Worm (Caenorhabditis elegans) whole organism, L3 larva: Measurements from ENCODE around the gene Y119D3B.14.

Experiments used
- R02D3.7 ChIP-seq: fragments of 150-350 bp; optimal IDR thresholded peaks from 2 replicates; lab custom pipeline; 2014; ENCODE audit warnings: missing biosample characterization, missing genetic modification characterization
- ama-1 ChIP-seq: fragments of 150-350 bp; optimal IDR thresholded peaks from 2 replicates; lab custom pipeline; 2018
- ceh-16 ChIP-seq: sonication (generic microtip); optimal IDR thresholded peaks from 2 replicates; lab custom pipeline; 2017; ENCODE audit warnings: missing biosample characterization, missing genetic modification characterization
- ceh-28 ChIP-seq: fragments of 150-350 bp; optimal IDR thresholded peaks from 2 replicates; lab custom pipeline; 2014; ENCODE audit warnings: missing biosample characterization, missing genetic modification reagents, missing genetic modification characterization
- ceh-82 ChIP-seq: fragments of 150-350 bp; optimal IDR thresholded peaks from 2 replicates; lab custom pipeline; 2014; ENCODE audit warnings: missing biosample characterization, missing genetic modification characterization
- daf-12 ChIP-seq: fragments of 150-350 bp; optimal IDR thresholded peaks from 2 replicates; lab custom pipeline; 2014; ENCODE audit warnings: missing biosample characterization, missing genetic modification reagents, missing genetic modification characterization
- egl-27 ChIP-seq: sonication (generic microtip); optimal IDR thresholded peaks from 4 replicates; lab custom pipeline; 2017; ENCODE audit warnings: missing biosample characterization, missing genetic modification reagents, missing genetic modification characterization
- egl-5 ChIP-seq: fragments of 150-350 bp; optimal IDR thresholded peaks from 2 replicates; lab custom pipeline; 2017; ENCODE audit warnings: missing biosample characterization, missing genetic modification reagents, missing genetic modification characterization, inconsistent platforms
- elt-1 ChIP-seq: fragments of 150-350 bp; optimal IDR thresholded peaks from 2 replicates; lab custom pipeline; 2014; ENCODE audit warnings: missing biosample characterization, missing genetic modification characterization
- elt-2 ChIP-seq: sonication (generic microtip); optimal IDR thresholded peaks from 2 replicates; lab custom pipeline; 2016; ENCODE audit warnings: missing genetic modification reagents, mild to moderate bottlenecking, missing genetic modification characterization, missing compliant biosample characterization
- elt-3 ChIP-seq, 3 experiments: fragments of 150-350 bp in 1 of 3; sonication (generic microtip) in 2 of 3; optimal IDR thresholded peaks; 2 replicates in 2 of 3; 4 replicates in 1 of 3; lab custom pipeline; 2014 to 2017; ENCODE audit warnings: missing biosample characterization in 3 of 3, missing genetic modification characterization in 3 of 3
- fkh-10 ChIP-seq: sonication (generic microtip); optimal IDR thresholded peaks from 2 replicates; lab custom pipeline; 2017; ENCODE audit warnings: missing biosample characterization, missing genetic modification reagents, missing genetic modification characterization
- fkh-2 ChIP-seq: fragments of 150-350 bp; optimal IDR thresholded peaks from 2 replicates; lab custom pipeline; 2014; ENCODE audit warnings: missing biosample characterization, missing genetic modification reagents, missing genetic modification characterization
- fos-1 ChIP-seq: fragments of 150-350 bp; optimal IDR thresholded peaks from 2 replicates; lab custom pipeline; 2014; ENCODE audit warnings: missing biosample characterization, missing genetic modification characterization
- hmg-11 ChIP-seq: sonication (generic microtip); optimal IDR thresholded peaks from 2 replicates; lab custom pipeline; 2016; ENCODE audit warnings: missing genetic modification characterization, missing compliant biosample characterization
- jun-1 ChIP-seq: fragments of 150-350 bp; optimal IDR thresholded peaks from 2 replicates; lab custom pipeline; 2014; ENCODE audit warnings: missing biosample characterization, missing genetic modification reagents, missing genetic modification characterization
- lin-15B ChIP-seq: fragments of 150-350 bp; optimal IDR thresholded peaks from 2 replicates; lab custom pipeline; 2014; ENCODE audit warnings: missing biosample characterization, missing genetic modification characterization
- lin-39 ChIP-seq: fragments of 150-350 bp; optimal IDR thresholded peaks from 2 replicates; lab custom pipeline; 2018; ENCODE audit warnings: missing biosample characterization, missing genetic modification reagents, missing genetic modification characterization
- lsy-12 ChIP-seq: sonication (generic microtip); optimal IDR thresholded peaks from 2 replicates; lab custom pipeline; 2016; ENCODE audit warnings: mild to moderate bottlenecking, missing genetic modification characterization, missing compliant biosample characterization
- nfya-1 ChIP-seq: sonication (generic microtip); optimal IDR thresholded peaks from 2 replicates; lab custom pipeline; 2017; ENCODE audit warnings: missing genetic modification characterization, mild to moderate bottlenecking, missing compliant biosample characterization, antibody characterized with exemption, moderate library complexity; ENCODE audit not compliant: insufficient read depth
- nhr-11 ChIP-seq: fragments of 150-350 bp; optimal IDR thresholded peaks from 2 replicates; lab custom pipeline; 2014; ENCODE audit warnings: missing biosample characterization, missing genetic modification characterization
- nhr-12 ChIP-seq: fragments of 150-350 bp; optimal IDR thresholded peaks from 2 replicates; lab custom pipeline; 2014; ENCODE audit warnings: missing biosample characterization, missing genetic modification characterization
- nhr-23 ChIP-seq: fragments of 150-350 bp; optimal IDR thresholded peaks from 2 replicates; lab custom pipeline; 2014; ENCODE audit warnings: missing biosample characterization, missing genetic modification reagents, missing genetic modification characterization
- nhr-237 ChIP-seq: fragments of 150-350 bp; optimal IDR thresholded peaks from 2 replicates; lab custom pipeline; 2014; ENCODE audit warnings: missing biosample characterization, missing genetic modification characterization
- nhr-25 ChIP-seq: sonication (generic microtip); optimal IDR thresholded peaks from 2 replicates; lab custom pipeline; 2017; ENCODE audit warnings: missing biosample characterization, missing genetic modification characterization
- nhr-43 ChIP-seq: sonication (generic microtip); optimal IDR thresholded peaks from 2 replicates; lab custom pipeline; 2016; ENCODE audit warnings: mild to moderate bottlenecking, missing genetic modification characterization, missing compliant biosample characterization; ENCODE audit not compliant: poor library complexity, severe bottlenecking
- nhr-67 ChIP-seq: fragments of 150-350 bp; optimal IDR thresholded peaks from 2 replicates; lab custom pipeline; 2014; ENCODE audit warnings: missing biosample characterization, missing genetic modification characterization
- nhr-76 ChIP-seq: fragments of 150-350 bp; sonication (generic microtip); optimal IDR thresholded peaks from 5 replicates; lab custom pipeline; 2014; ENCODE audit warnings: missing biosample characterization, missing genetic modification characterization
- nhr-77 ChIP-seq: fragments of 150-350 bp; optimal IDR thresholded peaks from 2 replicates; lab custom pipeline; 2014; ENCODE audit warnings: missing biosample characterization, missing genetic modification characterization
- pha-4 ChIP-seq: fragments of 150-350 bp; optimal IDR thresholded peaks from 2 replicates; lab custom pipeline; 2014; ENCODE audit warnings: missing biosample characterization, missing genetic modification reagents, missing genetic modification characterization
- pqm-1 ChIP-seq: fragments of 150-350 bp; optimal IDR thresholded peaks from 2 replicates; lab custom pipeline; 2017; ENCODE audit warnings: missing biosample characterization, missing genetic modification characterization, inconsistent platforms
- snpc-4 ChIP-seq: fragments of 150-350 bp; optimal IDR thresholded peaks from 2 replicates; lab custom pipeline; 2014; ENCODE audit warnings: missing biosample characterization, missing genetic modification characterization
- tbx-2 ChIP-seq: sonication (generic microtip); optimal IDR thresholded peaks from 2 replicates; lab custom pipeline; 2016; ENCODE audit warnings: mild to moderate bottlenecking, missing genetic modification characterization, missing compliant biosample characterization
- unc-62 ChIP-seq: fragments of 150-350 bp; sonication (generic microtip); optimal IDR thresholded peaks from 4 replicates; lab custom pipeline; 2014; ENCODE audit warnings: missing biosample characterization, missing genetic modification reagents, missing genetic modification characterization
- zag-1 ChIP-seq: fragments of 150-350 bp; optimal IDR thresholded peaks from 2 replicates; lab custom pipeline; 2014; ENCODE audit warnings: missing biosample characterization, missing genetic modification characterization
- ztf-11 ChIP-seq: fragments of 150-350 bp; optimal IDR thresholded peaks from 2 replicates; lab custom pipeline; 2014; ENCODE audit warnings: missing biosample characterization, missing genetic modification characterization
- ztf-4 ChIP-seq: fragments of 150-350 bp; optimal IDR thresholded peaks from 2 replicates; lab custom pipeline; 2014; ENCODE audit warnings: missing biosample characterization, missing genetic modification characterization

Gene Y119D3B.14

DNA sequence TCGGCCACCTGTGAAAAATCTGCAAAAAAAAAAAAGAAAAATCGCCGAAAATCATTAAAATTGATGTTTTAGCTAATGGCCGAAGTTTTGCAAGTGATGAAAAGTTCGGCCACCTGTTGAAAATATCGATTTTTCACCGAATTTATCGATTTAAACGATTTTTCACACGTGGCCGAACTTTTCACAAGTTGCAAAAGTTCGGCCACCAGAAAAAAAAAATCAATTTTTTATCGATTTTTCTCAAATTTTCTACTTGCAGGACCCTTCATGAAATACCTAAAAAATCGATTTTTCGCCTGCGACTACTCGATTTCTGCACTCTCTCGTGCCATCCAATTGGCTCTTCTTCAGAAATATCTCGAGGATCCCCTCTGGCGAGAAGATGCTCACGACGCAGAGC lies 17.0 kb upstream of the Y119D3B.14 start:
- TF ChIP-seq ceh-28 (tag; lab: Kevin White, UChicago): peak; percentile 62
- no peak for TF ChIP-seq nfya-1 (tag; lab: Kevin White, UChicago)
- TF ChIP-seq nhr-12 (tag; lab: Kevin White, UChicago): no peak
- TF ChIP-seq, all 47 proteins: peak for 1

DNA sequence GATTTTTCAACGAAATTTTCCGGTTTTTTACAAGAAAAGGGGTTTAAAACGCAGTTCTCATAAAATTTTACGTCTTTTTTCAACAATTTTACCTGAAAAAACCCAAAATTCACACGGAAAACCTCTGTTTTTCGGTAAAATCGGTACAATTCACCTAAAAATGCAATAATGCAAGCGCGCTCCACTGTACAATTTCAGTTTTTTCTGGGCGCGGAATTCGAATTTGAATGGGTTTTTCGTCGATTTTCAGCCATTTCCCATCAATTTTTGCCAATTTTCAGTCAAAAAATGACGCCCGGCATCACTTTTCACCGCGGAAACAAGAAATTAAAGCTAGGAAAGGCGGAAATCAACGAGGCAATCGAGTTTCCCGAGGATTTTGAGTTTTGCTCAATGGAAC lies 14.2 kb upstream of the Y119D3B.14 start, which contains the start of gene orc-3:
Gene orc-3 (plus strand): TSS at position 282 of the 400 bp plus-strand sequence.
- TF ChIP-seq fkh-2 (tag; lab: Kevin White, UChicago) (no peak), nfya-1 (tag; lab: Kevin White, UChicago) (peak; percentile 6), pha-4 (tag; lab: Kevin White, UChicago) (peak; percentile 32), lin-39 (tag; lab: Kevin White, UChicago) (no peak), elt-3 (tag; optimal IDR thresholded peaks at IDR 0.05; lab: Kevin White, UChicago) (no peak), nhr-12 (tag; lab: Kevin White, UChicago) (no peak), nhr-67 (tag; lab: Kevin White, UChicago) (no peak), nhr-25 (tag; lab: Kevin White, UChicago) (peak; percentile 9), hmg-11 (tag; lab: Kevin White, UChicago) (peak; percentile 24), ama-1 (no peak), snpc-4 (tag; lab: Kevin White, UChicago) (no peak), nhr-76 (no peak), ztf-4 (tag; lab: Kevin White, UChicago) (no peak), lin-15B (tag; lab: Kevin White, UChicago) (peak; percentile 67), egl-5 (tag; lab: Kevin White, UChicago) (peak; percentile 61)

DNA sequence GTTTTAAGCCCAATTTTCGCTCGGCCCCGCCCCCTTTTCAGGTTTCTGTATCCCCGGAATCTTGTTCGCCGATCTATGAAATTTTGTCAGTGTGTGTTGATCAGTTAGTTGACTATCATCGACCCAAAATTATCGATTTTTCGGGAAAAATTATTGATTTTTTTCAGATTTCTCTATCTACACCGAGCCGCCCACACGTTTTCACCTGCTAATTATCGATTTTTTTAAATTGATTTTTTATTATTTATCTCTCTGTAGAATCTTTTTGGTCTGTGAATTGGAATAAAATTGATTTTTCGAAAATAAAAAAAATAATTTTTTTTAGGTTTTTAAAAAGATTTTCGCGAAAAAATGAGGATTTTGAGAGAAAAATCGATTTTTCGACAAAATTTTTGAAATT lies 13.4 kb upstream of the Y119D3B.14 start:
- no peak for TF ChIP-seq nhr-43 (tag; lab: Kevin White, UChicago)
- TF ChIP-seq nhr-12 (tag; lab: Kevin White, UChicago): no peak
- TF ChIP-seq ceh-28 (tag; lab: Kevin White, UChicago): peak; percentile 83

DNA sequence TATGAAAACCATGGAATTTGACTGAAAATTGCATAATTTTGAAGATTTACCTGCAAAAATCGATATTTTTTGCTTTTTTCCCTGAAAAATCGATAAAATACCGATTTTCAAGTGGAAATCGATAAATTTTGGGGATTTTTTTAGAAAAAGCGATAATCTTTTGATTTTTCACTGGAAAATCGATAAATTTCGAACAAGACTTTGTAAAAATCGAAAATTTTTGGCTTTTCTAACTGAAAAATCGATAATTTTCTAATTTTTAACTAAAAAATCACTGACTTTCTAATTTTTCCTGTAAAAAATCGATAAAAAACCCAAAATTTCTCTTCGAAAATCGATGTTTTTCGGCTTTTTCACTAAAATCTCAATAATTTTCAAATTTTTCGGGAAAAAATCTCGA lies 12.7 kb upstream of the Y119D3B.14 start:
- TF ChIP-seq zag-1 (tag; lab: Kevin White, UChicago) (no peak), pqm-1 (tag; lab: Kevin White, UChicago) (no peak), nhr-77 (no peak), lsy-12 (no peak), ceh-28 (tag; lab: Kevin White, UChicago) (peak; percentile 81)
- TF ChIP-seq, all 47 proteins: peak for 1

DNA sequence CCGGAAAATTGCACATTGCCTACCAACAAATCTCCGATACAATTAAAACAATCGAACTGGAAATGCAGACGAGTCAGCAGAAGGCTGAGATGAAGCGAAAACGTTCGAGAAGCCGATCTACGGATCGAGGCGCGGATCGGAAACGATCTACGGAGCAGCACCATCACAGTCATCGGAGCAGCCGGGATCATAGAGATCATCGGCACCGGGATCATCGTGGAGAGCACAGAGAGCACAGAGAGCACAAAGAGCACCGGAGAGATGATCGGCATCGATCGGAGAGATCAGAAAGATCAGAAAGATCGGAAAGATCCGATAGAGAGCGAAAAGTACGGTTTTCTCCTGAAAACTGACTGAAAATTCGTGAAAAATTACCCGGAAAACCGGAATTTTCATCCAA lies 11.8 kb upstream of the Y119D3B.14 start:
- TF ChIP-seq egl-27: no peak
- no peak for TF ChIP-seq zag-1 (tag; lab: Kevin White, UChicago)
- no peak for TF ChIP-seq ceh-82 (tag; lab: Kevin White, UChicago)
- no peak for TF ChIP-seq egl-5 (tag; lab: Kevin White, UChicago)
- no peak for TF ChIP-seq fos-1 (tag; lab: Kevin White, UChicago)
- TF ChIP-seq nhr-76: no peak
- TF ChIP-seq fkh-10 (GFP tag; lab: Kevin White, UChicago): no peak
- no peak for TF ChIP-seq nhr-67 (tag; lab: Kevin White, UChicago)
- no peak for TF ChIP-seq nhr-23
- no peak for TF ChIP-seq ztf-11 (tag; lab: Kevin White, UChicago)

DNA sequence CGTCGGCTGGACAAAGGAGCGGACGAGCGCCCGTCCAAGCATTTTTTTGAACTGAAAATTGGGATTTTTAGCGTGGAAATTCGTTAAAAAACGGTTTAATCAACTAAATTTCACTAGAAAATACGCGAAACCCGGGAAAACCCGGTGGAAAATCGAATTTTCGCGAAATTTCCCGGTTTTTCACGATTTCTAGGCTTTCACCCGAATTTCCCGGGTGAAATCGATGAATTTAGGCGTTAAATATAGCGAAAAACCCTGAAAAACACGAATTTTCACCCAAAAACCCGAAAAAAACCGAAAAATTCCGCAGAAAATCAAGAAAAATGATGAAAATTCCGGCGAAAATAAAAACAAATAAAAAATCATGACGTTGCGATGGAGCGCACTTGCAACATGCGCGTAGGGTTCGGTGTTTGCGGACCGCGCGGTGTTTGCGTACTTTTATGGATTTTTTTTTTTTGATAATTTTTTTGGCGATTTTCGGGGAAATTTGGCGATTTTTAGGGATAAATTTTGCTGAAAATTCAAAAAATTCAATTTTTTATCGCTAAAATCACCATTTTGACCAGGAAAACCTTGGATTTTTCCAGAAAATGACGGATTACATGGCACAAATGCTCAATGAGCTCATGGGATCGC lies 8.5 kb upstream of the Y119D3B.14 start, which contains the start of the genes mrpl-45 and Y119D3B.12:
Gene mrpl-45 (minus strand): TSS at position 51 of the 639 bp plus-strand sequence.
Gene Y119D3B.12 (plus strand): TSS at position 589 of the 639 bp plus-strand sequence.
- TF ChIP-seq fkh-2 (tag; lab: Kevin White, UChicago) (no peak), lin-39 (tag; lab: Kevin White, UChicago) (peak; percentile 73), ceh-16 (tag; lab: Kevin White, UChicago) (no peak), unc-62 (GFP tag; lab: Kevin White, UChicago) (no peak), nfya-1 (tag; lab: Kevin White, UChicago) (peak; percentile 85), fkh-10 (GFP tag; lab: Kevin White, UChicago) (peak; percentile 64), jun-1 (tag; lab: Kevin White, UChicago) (peak; percentile 29), egl-5 (tag; lab: Kevin White, UChicago) (peak; percentile 97), elt-3 (tag; optimal IDR thresholded peaks at IDR 0.05; lab: Kevin White, UChicago) (no peak), snpc-4 (tag; lab: Kevin White, UChicago) (peak; percentile 74), elt-1 (tag; lab: Kevin White, UChicago) (peak; percentile 59), nhr-25 (tag; lab: Kevin White, UChicago) (peak; percentile 53), pha-4 (tag; lab: Kevin White, UChicago) (peak; percentile 91), tbx-2 (tag; lab: Kevin White, UChicago) (peak; percentile 39), R02D3.7 (tag; lab: Kevin White, UChicago) (peak; percentile 70), nhr-77 (peak; percentile 23), elt-2 (tag; lab: Kevin White, UChicago) (peak; percentile 22), lsy-12 (no peak), ceh-28 (tag; lab: Kevin White, UChicago) (peak; percentile 68), fos-1 (tag; lab: Kevin White, UChicago) (no peak), ceh-82 (tag; lab: Kevin White, UChicago) (peak; percentile 2), hmg-11 (tag; lab: Kevin White, UChicago) (peak; percentile 61), daf-12 (tag; lab: Kevin White, UChicago) (no peak), lin-15B (tag; lab: Kevin White, UChicago) (peak; percentile 95), ama-1 (peak; percentile 54), nhr-237 (no peak), nhr-11 (no peak), nhr-43 (tag; lab: Kevin White, UChicago) (peak; percentile 42), nhr-23 (peak; percentile 67)
